Worm (Caenorhabditis elegans) whole organism, midembryonic: ENCODE measurements around the gene his-71.

Experiments
- T22C8.4 ChIP-seq: fragments of 200-800 bp; sonication (Bioruptor generic); IDR thresholded peaks from 2 replicates; pipeline ENCODE4 v1.3.6; 2022; ENCODE audit warnings: missing genetic modification characterization, missing compliant biosample characterization
- cog-1 ChIP-seq: sonication (generic microtip); optimal IDR thresholded peaks from 2 replicates; lab custom pipeline; 2016; ENCODE audit warnings: missing genetic modification characterization, missing compliant biosample characterization
- flt-1 ChIP-seq: fragments of 200-800 bp; sonication (Bioruptor generic); IDR thresholded peaks from 2 replicates; pipeline ENCODE4 v1.3.6; 2022; ENCODE audit warnings: missing genetic modification characterization, missing compliant biosample characterization
- klf-2 ChIP-seq: fragments of 200-800 bp; sonication (Bioruptor generic); conservative IDR thresholded peaks from 2 replicates; pipeline ENCODE4 v1.3.6; 2022; ENCODE audit warnings: missing genetic modification reagents, missing genetic modification characterization, missing compliant biosample characterization
- med-1 ChIP-seq: sonication (generic microtip); optimal IDR thresholded peaks from 2 replicates; lab custom pipeline; 2017; ENCODE audit warnings: missing genetic modification characterization, mild to moderate bottlenecking, missing compliant biosample characterization, antibody characterized with exemption, missing genetic modification reagents; ENCODE audit not compliant: insufficient read depth
- ref-1 ChIP-seq: fragments of 200-800 bp; sonication (Bioruptor generic); conservative IDR thresholded peaks from 2 replicates; pipeline ENCODE4 v1.3.6; 2022; ENCODE audit warnings: missing genetic modification reagents, missing genetic modification characterization, missing compliant biosample characterization
- tab-1 ChIP-seq: fragments of 200-800 bp; sonication (Bioruptor generic); IDR thresholded peaks from 2 replicates; pipeline ENCODE4 v1.3.6; 2022; ENCODE audit warnings: missing genetic modification characterization, missing compliant biosample characterization
- ztf-23 ChIP-seq: fragments of 200-800 bp; sonication (Bioruptor generic); IDR thresholded peaks from 2 replicates; pipeline ENCODE4 v1.3.6; 2022; ENCODE audit warnings: missing genetic modification reagents, missing genetic modification characterization, missing compliant biosample characterization
- ztf-29 ChIP-seq: fragments of 200-800 bp; sonication (Bioruptor generic); IDR thresholded peaks from 2 replicates; pipeline ENCODE4 v1.3.6; 2022; ENCODE audit warnings: missing genetic modification reagents, missing genetic modification characterization, missing compliant biosample characterization

his-71 gene

DNA sequence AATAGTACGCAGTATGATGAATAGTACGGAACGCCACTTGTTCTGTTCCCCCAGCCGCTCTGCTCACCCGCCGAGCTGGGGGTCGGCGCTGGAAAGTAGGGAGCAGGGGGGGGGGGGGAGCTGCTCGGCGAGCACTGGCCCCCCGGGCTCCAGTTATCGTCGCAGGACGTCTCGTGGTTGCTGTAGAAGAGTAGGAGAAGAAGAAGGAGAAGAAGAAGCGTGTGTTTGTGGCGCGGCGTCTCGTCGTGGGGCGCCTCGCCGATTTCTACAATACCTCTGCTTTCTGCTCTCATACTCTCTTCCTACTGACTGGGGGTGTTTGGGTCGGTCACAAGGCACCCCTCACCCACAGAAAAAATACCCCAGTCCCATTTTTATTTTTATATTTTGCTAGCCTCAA lies 35.4 kb upstream of the his-71 start:
- TF ChIP-seq tab-1 (GFP tag; lab: Robert Waterston, UW) (peak; percentile 60; the same call in 1 of the 2 replicates), ref-1 (GFP tag; lab: Robert Waterston, UW) (no peak)

DNA sequence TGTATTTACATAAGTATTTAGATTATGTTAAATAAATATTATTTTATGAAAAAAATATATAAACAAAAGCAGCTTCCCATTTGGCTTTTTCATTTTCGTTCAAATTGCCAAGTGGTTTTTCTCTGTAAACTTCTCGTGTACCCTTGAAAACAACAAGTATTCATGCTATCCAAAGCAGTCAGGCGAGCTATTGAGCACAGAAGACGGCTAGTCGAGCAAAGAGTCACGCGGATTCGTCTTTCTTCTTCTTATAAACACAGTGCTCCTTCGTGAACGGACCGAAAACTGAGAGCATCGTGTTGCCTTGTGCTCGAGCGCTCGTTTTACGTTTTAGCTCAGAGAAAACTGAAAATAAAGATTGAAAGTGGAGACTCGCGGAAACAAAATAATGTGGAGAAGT lies 34.0 kb upstream of the his-71 start:
- TF ChIP-seq med-1 (GFP tag; lab: Kevin White, UChicago) (no peak), ref-1 (GFP tag; lab: Robert Waterston, UW) (no peak), ztf-23 (GFP tag; lab: Robert Waterston, UW) (no peak), cog-1 (no peak), klf-2 (no peak), tab-1 (GFP tag; lab: Robert Waterston, UW) (no peak), ztf-29 (no peak), T22C8.4 (GFP tag; lab: Robert Waterston, UW) (no peak), flt-1 (GFP tag; lab: Robert Waterston, UW) (no peak)

DNA sequence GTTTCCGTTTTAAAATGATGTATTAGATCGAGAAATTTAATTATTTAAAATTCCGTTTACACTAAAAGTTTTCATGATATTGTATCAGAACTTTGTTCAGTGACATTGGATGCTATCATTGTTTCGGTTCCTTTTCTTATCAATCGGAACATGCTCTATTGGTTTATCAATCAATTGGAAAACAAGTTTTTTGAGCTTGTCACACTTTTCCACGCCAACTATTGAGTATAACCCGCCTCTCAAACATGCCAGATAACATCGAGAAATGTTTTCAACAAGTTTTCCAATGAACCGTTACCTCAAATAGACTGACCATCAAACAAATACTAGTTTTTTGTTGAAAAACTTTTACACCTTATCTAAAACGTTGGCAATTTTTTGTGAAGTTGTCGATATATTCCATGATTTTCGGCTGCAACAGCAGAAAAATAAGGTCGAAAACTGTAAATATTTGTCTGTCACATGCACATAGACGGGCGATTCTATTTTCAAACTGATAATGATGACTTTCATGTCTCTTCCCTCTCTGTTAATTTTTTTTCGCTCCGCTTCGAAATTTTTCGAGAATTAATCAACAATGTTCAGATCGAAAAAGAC lies 32.6 kb upstream of the his-71 start, which contains the start of gene unk-1:
Gene unk-1, plus strand, starts transcription at position 577 of the 597 bp plus-strand sequence.
- TF ChIP-seq tab-1 (GFP tag; lab: Robert Waterston, UW) = no peak
- no peak for TF ChIP-seq flt-1 (GFP tag; lab: Robert Waterston, UW)
- TF ChIP-seq ref-1 (GFP tag; lab: Robert Waterston, UW) = no peak
- TF ChIP-seq klf-2 = no peak
- no peak for TF ChIP-seq cog-1
- no peak for TF ChIP-seq med-1 (GFP tag; lab: Kevin White, UChicago)
- no peak for TF ChIP-seq ztf-29
- no peak for TF ChIP-seq T22C8.4 (GFP tag; lab: Robert Waterston, UW)
- no peak for TF ChIP-seq ztf-23 (GFP tag; lab: Robert Waterston, UW)

ce11 chrX:8010652-8011051 lies 28.8 kb upstream of the his-71 start:
- TF ChIP-seq ztf-23 (GFP tag; lab: Robert Waterston, UW) (no peak), med-1 (GFP tag; lab: Kevin White, UChicago) (no peak), flt-1 (GFP tag; lab: Robert Waterston, UW) (no peak), tab-1 (GFP tag; lab: Robert Waterston, UW) (no peak), ref-1 (GFP tag; lab: Robert Waterston, UW) (no peak), T22C8.4 (GFP tag; lab: Robert Waterston, UW) (no peak), cog-1 (no peak), ztf-29 (no peak), klf-2 (no peak)

DNA sequence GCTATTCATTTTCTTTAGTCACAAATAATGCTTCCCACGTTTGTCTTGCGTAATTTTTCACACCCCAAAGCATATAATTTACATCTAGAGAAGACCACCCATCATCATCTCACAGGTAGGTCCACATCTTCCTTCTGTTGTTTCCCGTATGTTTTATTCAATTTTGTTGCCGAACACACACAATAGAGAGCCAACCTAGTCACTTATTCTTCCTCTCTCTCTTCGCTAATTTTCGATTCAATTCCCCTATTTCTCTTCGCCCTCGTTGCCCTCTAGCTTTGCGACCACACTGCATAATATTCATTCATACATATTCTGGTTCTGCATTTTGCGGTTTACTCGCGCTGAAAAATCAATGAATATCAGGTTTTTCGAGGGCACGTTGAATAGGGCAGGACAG lies 24.1 kb upstream of the his-71 start:
- TF ChIP-seq T22C8.4 (GFP tag; lab: Robert Waterston, UW) (no peak), ref-1 (GFP tag; lab: Robert Waterston, UW) (no peak), klf-2 (no peak)

DNA sequence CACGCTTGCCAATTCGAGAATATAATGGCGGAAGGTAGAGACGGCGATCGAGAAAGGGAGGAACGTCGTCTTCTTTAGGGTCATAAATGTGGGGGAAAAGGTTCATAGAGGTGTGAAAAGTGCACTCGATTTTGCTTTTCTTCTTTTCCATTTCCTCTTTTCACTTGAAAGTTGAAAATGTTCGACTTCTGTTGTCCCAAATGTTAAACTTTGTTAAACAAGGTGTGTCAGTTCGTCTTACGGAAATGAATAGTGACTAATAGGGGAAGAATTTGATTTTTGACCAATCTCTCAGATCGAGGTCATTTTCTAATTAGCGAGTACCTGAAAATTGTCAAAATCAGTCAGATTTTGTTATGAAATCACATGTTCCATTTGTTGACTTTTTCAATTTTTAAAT lies 23.0 kb upstream of the his-71 start:
- TF ChIP-seq ztf-29 (no peak), ztf-23 (GFP tag; lab: Robert Waterston, UW) (no peak), cog-1 (no peak), tab-1 (GFP tag; lab: Robert Waterston, UW) (no peak), klf-2 (no peak)

- TF ChIP-seq klf-2 (no peak), tab-1 (GFP tag; lab: Robert Waterston, UW) (no peak), T22C8.4 (GFP tag; lab: Robert Waterston, UW) (no peak), cog-1 (no peak), ztf-23 (GFP tag; lab: Robert Waterston, UW) (no peak), ref-1 (GFP tag; lab: Robert Waterston, UW) (no peak), flt-1 (GFP tag; lab: Robert Waterston, UW) (no peak), med-1 (GFP tag; lab: Kevin White, UChicago) (no peak), ztf-29 (no peak)
Measured at ce11 chrX:8003663-8004062, 21.8 kb upstream of the his-71 start, which contains the start of the genes F45E1.1 and F45E1.2. Gene F45E1.1 (plus strand): TSS chrX:8003682. Gene F45E1.2 (plus strand): TSS chrX:8003733.

DNA sequence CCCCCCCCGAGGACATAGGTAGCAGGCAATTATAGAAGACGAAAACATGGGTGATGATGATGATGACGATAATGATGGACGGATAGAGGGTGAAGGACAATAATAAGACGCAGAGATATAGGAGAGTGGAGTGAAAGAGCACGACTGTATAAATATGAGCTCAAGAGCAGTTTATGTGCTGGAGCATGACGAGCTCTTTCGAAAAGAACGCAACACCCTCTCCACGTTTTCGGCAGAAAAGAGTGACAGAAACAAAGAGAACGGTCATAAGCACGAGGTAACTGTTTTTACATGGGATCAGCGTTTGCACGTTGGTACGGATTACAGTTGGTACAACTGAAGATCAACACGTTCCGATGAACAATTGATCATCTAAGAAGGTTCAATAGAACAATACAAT lies 17.1 kb upstream of the his-71 start:
- no peak for TF ChIP-seq flt-1 (GFP tag; lab: Robert Waterston, UW)
- TF ChIP-seq ztf-23 (GFP tag; lab: Robert Waterston, UW) = no peak
- TF ChIP-seq tab-1 (GFP tag; lab: Robert Waterston, UW) = no peak
- TF ChIP-seq ztf-29 = no peak
- no peak for TF ChIP-seq cog-1
- TF ChIP-seq ref-1 (GFP tag; lab: Robert Waterston, UW) = no peak
- no peak for TF ChIP-seq T22C8.4 (GFP tag; lab: Robert Waterston, UW)
- no peak for TF ChIP-seq klf-2
- no peak for TF ChIP-seq med-1 (GFP tag; lab: Kevin White, UChicago)

DNA sequence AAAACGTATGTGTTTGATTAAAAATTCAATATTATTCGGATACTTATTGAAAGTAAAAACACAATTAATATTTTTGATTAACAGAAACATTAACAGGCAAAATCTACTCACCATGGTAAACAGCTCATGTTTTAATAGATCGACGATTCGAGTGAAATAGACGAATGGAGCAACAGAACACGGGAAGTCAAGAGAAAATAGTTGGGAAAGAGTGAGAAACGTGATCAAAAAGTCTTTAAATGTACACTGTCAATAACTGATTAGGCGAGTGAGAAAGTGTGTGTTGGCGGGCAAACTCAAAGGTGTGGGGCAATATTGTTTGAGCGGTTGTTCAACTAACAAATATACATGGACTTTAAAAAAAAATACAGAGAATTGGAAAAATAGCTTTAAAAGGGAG lies 16.1 kb upstream of the his-71 start, which contains the start of gene sdpn-1:
Gene sdpn-1, minus strand, starts transcription at position 262 of the 400 bp plus-strand sequence.
- TF ChIP-seq ztf-23 (GFP tag; lab: Robert Waterston, UW) (no peak), tab-1 (GFP tag; lab: Robert Waterston, UW) (no peak), T22C8.4 (GFP tag; lab: Robert Waterston, UW) (no peak), cog-1 (no peak), ref-1 (GFP tag; lab: Robert Waterston, UW) (no peak), klf-2 (no peak), med-1 (GFP tag; lab: Kevin White, UChicago) (no peak), flt-1 (GFP tag; lab: Robert Waterston, UW) (no peak), ztf-29 (no peak)

- TF ChIP-seq flt-1 (GFP tag; lab: Robert Waterston, UW) = no peak
- 0 out of 2 replicates have a peak, but pooled peaks have one; percentile 19 for TF ChIP-seq ztf-23 (GFP tag; lab: Robert Waterston, UW)
Measured at ce11 chrX:7994486-7994885, 12.6 kb upstream of the his-71 start.
